Fruit fly (Drosophila melanogaster): ENCODE data around the gene CG14210.

CG14210 gene

dm6 chrX:19597684-19598363 lies 18.2 kb upstream of the CG14210 start, which contains the start of gene RpS10b (continued):
- TF ChIP-seq B-H1 (GFP tag; IDR thresholded peaks at IDR 0.05) (peak; percentile 42; the same call in 1 of the 3 replicates), p53 (GFP tag; optimal IDR thresholded peaks at IDR 0.05) (peak; percentile 83), CG4404 (GFP tag; IDR thresholded peaks at IDR 0.05) (0 out of 2 replicates have a peak, but pooled peaks have one; percentile 39), esg (GFP tag; conservative IDR thresholded peaks at IDR 0.05) (0 out of 2 replicates have a peak, but pooled peaks have one; percentile 19), CG3163 (GFP tag; optimal IDR thresholded peaks at IDR 0.05) (peak; percentile 76), CG7556 (GFP tag; optimal IDR thresholded peaks at IDR 0.05) (peak; percentile 79), CG6254 (GFP tag; optimal IDR thresholded peaks at IDR 0.05) (peak; percentile 90), zf30C (GFP tag; optimal IDR thresholded peaks at IDR 0.05) (peak; percentile 53), trh (GFP tag; optimal IDR thresholded peaks at IDR 0.05) (peak; percentile 81), CG5180 (GFP tag; optimal IDR thresholded peaks at IDR 0.05) (peak; percentile 84), CG10565 (GFP tag; optimal IDR thresholded peaks at IDR 0.05) (peak; percentile 29), trem (tag; optimal IDR thresholded peaks at IDR 0.05) (peak; percentile 83), ind (GFP tag; optimal IDR thresholded peaks at IDR 0.05) (peak; percentile 72), CG3407 (GFP tag; optimal IDR thresholded peaks at IDR 0.05) (peak; percentile 86), schlank (tag; optimal IDR thresholded peaks at IDR 0.05) (peak; percentile 91), CG30403 (GFP tag; optimal IDR thresholded peaks at IDR 0.05) (peak; percentile 75), CG17829 (tag; optimal IDR thresholded peaks at IDR 0.05) (peak; percentile 80), kni (GFP tag; optimal IDR thresholded peaks at IDR 0.05) (peak; percentile 96), E2f1 (GFP tag; IDR thresholded peaks at IDR 0.05) (peak; percentile 70), ash1 (GFP tag; optimal IDR thresholded peaks at IDR 0.05) (peak; percentile 81), slp2 (GFP tag; optimal IDR thresholded peaks at IDR 0.05) (peak; percentile 91), CG13123 (GFP tag; optimal IDR thresholded peaks at IDR 0.05) (peak; percentile 54), da (GFP tag; optimal IDR thresholded peaks at IDR 0.05) (peak; percentile 93), CG13775 (GFP tag; optimal IDR thresholded peaks at IDR 0.05) (peak; percentile 97), nmo (GFP tag; optimal IDR thresholded peaks at IDR 0.05) (peak; percentile 89), Stat92E (GFP tag; optimal IDR thresholded peaks at IDR 0.05) (peak in 1 of 3 experiments; percentile 48), Rx (GFP tag; IDR thresholded peaks at IDR 0.05) (peak; percentile 81), org-1 (GFP tag; optimal IDR thresholded peaks at IDR 0.05) (peak; percentile 91), insv (GFP tag; optimal IDR thresholded peaks at IDR 0.05) (peak in 1 of 2 experiments; percentile 83), lbe (GFP tag; optimal IDR thresholded peaks at IDR 0.05) (peak; percentile 71), mld (GFP tag; IDR thresholded peaks at IDR 0.05; ENCODE audit: partially characterized antibody) (peak; percentile 74; the same call in 2 of the 3 replicates), Hr3 (GFP tag; optimal IDR thresholded peaks at IDR 0.05) (peak; percentile 63), CG12659 (GFP tag; optimal IDR thresholded peaks at IDR 0.05) (peak; percentile 96), CG7987 (GFP tag; optimal IDR thresholded peaks at IDR 0.05) (peak; percentile 97), CG4820 (GFP tag; optimal IDR thresholded peaks at IDR 0.05) (peak; percentile 75), crc (GFP tag; optimal IDR thresholded peaks at IDR 0.05) (peak; percentile 46), cg (GFP tag; optimal IDR thresholded peaks at IDR 0.05) (peak; percentile 5), Gsc (GFP tag; IDR thresholded peaks at IDR 0.05) (no peak), CG8944 (GFP tag; optimal IDR thresholded peaks at IDR 0.05) (peak; percentile 73), Nf-YA (GFP tag; IDR thresholded peaks at IDR 0.05) (peak; percentile 70), CG9797 (GFP tag; optimal IDR thresholded peaks at IDR 0.05) (peak; percentile 86), MBD-R2 (GFP tag; IDR thresholded peaks at IDR 0.05) (peak; percentile 42; the same call in 1 of the 2 replicates), fd3F (GFP tag; optimal IDR thresholded peaks at IDR 0.05) (peak; percentile 77), E2f2 (GFP tag; IDR thresholded peaks at IDR 0.05) (peak; percentile 68), cato (GFP tag; optimal IDR thresholded peaks at IDR 0.05; ENCODE audit: borderline replicate concordance) (peak; percentile 81), Dbx (GFP tag; IDR thresholded peaks at IDR 0.05) (peak; percentile 81), Taf1 (GFP tag; IDR thresholded peaks at IDR 0.05) (no peak; the same call in 1 of the 2 replicates), H2.0 (GFP tag; IDR thresholded peaks at IDR 0.05) (peak; percentile 71), CG4328 (GFP tag; optimal IDR thresholded peaks at IDR 0.05) (peak; percentile 96)

Measured in whole organism, embryonic.